Worm (Caenorhabditis elegans) whole organism, L2 larva: ENCODE results near the gene chil-16.

Experiments
- C34F6.9 ChIP-seq: fragments of 150-350 bp; optimal IDR thresholded peaks from 2 replicates; lab custom pipeline; 2014; ENCODE audit warnings: missing biosample characterization, missing genetic modification characterization
- F13H6.1 ChIP-seq: sonication (generic microtip); optimal IDR thresholded peaks from 2 replicates; lab custom pipeline; 2016; ENCODE audit warnings: missing genetic modification characterization, missing compliant biosample characterization
- R02D3.7 ChIP-seq: fragments of 150-350 bp; optimal IDR thresholded peaks from 2 replicates; lab custom pipeline; 2014; ENCODE audit warnings: missing biosample characterization, missing genetic modification characterization
- ZK546.5 ChIP-seq: sonication (generic microtip); optimal IDR thresholded peaks from 2 replicates; lab custom pipeline; 2017; ENCODE audit warnings: missing biosample characterization, missing genetic modification characterization
- blmp-1 ChIP-seq: sonication (generic microtip); optimal IDR thresholded peaks from 2 replicates; lab custom pipeline; 2017; ENCODE audit warnings: missing genetic modification characterization, mild to moderate bottlenecking, missing compliant biosample characterization, antibody characterized with exemption, moderate library complexity; ENCODE audit not compliant: insufficient read depth
- ceh-16 ChIP-seq: fragments of 150-350 bp; optimal IDR thresholded peaks from 2 replicates; lab custom pipeline; 2014; ENCODE audit warnings: missing biosample characterization, missing genetic modification characterization
- dmd-4 ChIP-seq: sonication (generic microtip); optimal IDR thresholded peaks from 2 replicates; lab custom pipeline; 2017; ENCODE audit warnings: missing biosample characterization, missing genetic modification characterization
- egl-27 ChIP-seq: sonication (generic microtip); optimal IDR thresholded peaks from 3 replicates; lab custom pipeline; 2017; ENCODE audit warnings: missing biosample characterization, missing genetic modification reagents, missing genetic modification characterization
- elt-1 ChIP-seq: fragments of 150-350 bp; optimal IDR thresholded peaks from 2 replicates; lab custom pipeline; 2014; ENCODE audit warnings: missing biosample characterization, missing genetic modification characterization
- elt-3 ChIP-seq: sonication (generic microtip); optimal IDR thresholded peaks from 2 replicates; lab custom pipeline; 2017; ENCODE audit warnings: missing biosample characterization, missing genetic modification characterization
- fos-1 ChIP-seq: fragments of 150-350 bp; optimal IDR thresholded peaks from 2 replicates; lab custom pipeline; 2014; ENCODE audit warnings: missing biosample characterization, missing genetic modification characterization
- gmeb-1 ChIP-seq: fragments of 150-350 bp; optimal IDR thresholded peaks from 2 replicates; lab custom pipeline; 2014; ENCODE audit warnings: missing biosample characterization, missing genetic modification characterization
- lin-13 ChIP-seq: fragments of 150-350 bp; optimal IDR thresholded peaks from 2 replicates; lab custom pipeline; 2014; ENCODE audit warnings: missing biosample characterization, missing genetic modification reagents, missing genetic modification characterization
- lin-39 ChIP-seq: fragments of 150-350 bp; optimal IDR thresholded peaks from 2 replicates; lab custom pipeline; 2014; ENCODE audit warnings: missing biosample characterization, missing genetic modification reagents, missing genetic modification characterization
- mab-5 ChIP-seq: fragments of 150-350 bp; optimal IDR thresholded peaks from 2 replicates; lab custom pipeline; 2014; ENCODE audit warnings: missing biosample characterization, missing genetic modification characterization
- nhr-10 ChIP-seq: sonication (generic microtip); optimal IDR thresholded peaks from 2 replicates; lab custom pipeline; 2017; ENCODE audit warnings: missing biosample characterization, missing genetic modification characterization
- nhr-12 ChIP-seq: fragments of 150-350 bp; optimal IDR thresholded peaks from 2 replicates; lab custom pipeline; 2014; ENCODE audit warnings: missing biosample characterization, missing genetic modification characterization
- nhr-21 ChIP-seq: fragments of 150-350 bp; optimal IDR thresholded peaks from 2 replicates; lab custom pipeline; 2014; ENCODE audit warnings: missing biosample characterization, missing genetic modification characterization
- nhr-237 ChIP-seq: fragments of 150-350 bp; optimal IDR thresholded peaks from 2 replicates; lab custom pipeline; 2014; ENCODE audit warnings: missing biosample characterization, missing genetic modification characterization
- nhr-25 ChIP-seq: fragments of 150-350 bp; sonication (generic microtip); optimal IDR thresholded peaks from 3 replicates; lab custom pipeline; 2014; ENCODE audit warnings: missing biosample characterization, missing genetic modification characterization
- nhr-6 ChIP-seq: fragments of 150-350 bp; optimal IDR thresholded peaks from 2 replicates; lab custom pipeline; 2014; ENCODE audit warnings: missing biosample characterization, missing genetic modification characterization
- nhr-77 ChIP-seq: fragments of 150-350 bp; optimal IDR thresholded peaks from 2 replicates; lab custom pipeline; 2014; ENCODE audit warnings: missing biosample characterization, missing genetic modification characterization
- peb-1 ChIP-seq: fragments of 150-350 bp; optimal IDR thresholded peaks from 2 replicates; lab custom pipeline; 2014; ENCODE audit warnings: missing biosample characterization, missing genetic modification characterization
- sem-4 ChIP-seq: fragments of 150-350 bp; optimal IDR thresholded peaks from 2 replicates; lab custom pipeline; 2014; ENCODE audit warnings: missing biosample characterization, missing genetic modification reagents, missing genetic modification characterization
- skn-1 ChIP-seq: sonication (generic microtip); optimal IDR thresholded peaks from 2 replicates; lab custom pipeline; 2017; ENCODE audit warnings: missing biosample characterization, missing genetic modification characterization
- sma-3 ChIP-seq: sonication (generic microtip); optimal IDR thresholded peaks from 2 replicates; lab custom pipeline; 2016; ENCODE audit warnings: missing genetic modification reagents, missing genetic modification characterization, missing compliant biosample characterization
- sma-9 ChIP-seq, 2 experiments: fragments of 150-350 bp in 1 of 2; sonication (generic microtip) in 1 of 2; optimal IDR thresholded peaks; 2 replicates each; lab custom pipeline; 2014 to 2016; ENCODE audit warnings: missing genetic modification characterization in 2 of 2, mild to moderate bottlenecking in 1 of 2, missing biosample characterization in 1 of 2, missing compliant biosample characterization in 1 of 2, missing genetic modification reagents in 1 of 2, moderate library complexity in 1 of 2
- snpc-4 ChIP-seq: fragments of 150-350 bp; optimal IDR thresholded peaks from 2 replicates; lab custom pipeline; 2014; ENCODE audit warnings: missing biosample characterization, missing genetic modification characterization
- unc-55 ChIP-seq: fragments of 150-350 bp; sonication (generic microtip); optimal IDR thresholded peaks from 3 replicates; lab custom pipeline; 2014; ENCODE audit warnings: missing biosample characterization, missing genetic modification reagents, missing genetic modification characterization
- unc-62 ChIP-seq: fragments of 150-350 bp; optimal IDR thresholded peaks from 2 replicates; lab custom pipeline; 2014; ENCODE audit warnings: missing biosample characterization, missing genetic modification reagents, missing genetic modification characterization
- ztf-1 ChIP-seq: fragments of 200-800 bp; sonication (Bioruptor generic); conservative IDR thresholded peaks from 2 replicates; pipeline ENCODE4 v1.3.6; 2022; ENCODE audit warnings: missing genetic modification characterization, missing compliant biosample characterization
- ztf-11 ChIP-seq: sonication (generic microtip); optimal IDR thresholded peaks from 2 replicates; lab custom pipeline; 2017; ENCODE audit warnings: missing biosample characterization, missing genetic modification characterization
- ztf-4 ChIP-seq: fragments of 150-350 bp; optimal IDR thresholded peaks from 2 replicates; lab custom pipeline; 2014; ENCODE audit warnings: missing biosample characterization, missing genetic modification characterization

Gene chil-16

ce11 chrII:9438853-9439252 is 2.9 kb downstream of the chil-16 start:
- TF ChIP-seq dmd-4 (tag; lab: Kevin White, UChicago) (no peak), nhr-237 (tag; lab: Kevin White, UChicago) (no peak), fos-1 (tag; lab: Kevin White, UChicago) (no peak), sma-9 (GFP tag; optimal IDR thresholded peaks at IDR 0.05; lab: Kevin White, UChicago) (no peak), sma-9 (tag; optimal IDR thresholded peaks at IDR 0.05; lab: Kevin White, UChicago) (no peak), elt-1 (no peak), ztf-4 (tag; lab: Kevin White, UChicago) (no peak), nhr-10 (tag; lab: Kevin White, UChicago) (no peak), sma-3 (GFP tag; lab: Kevin White, UChicago) (no peak), skn-1 (tag; lab: Kevin White, UChicago) (no peak), nhr-6 (no peak), ZK546.5 (tag; lab: Kevin White, UChicago) (no peak), nhr-25 (tag; lab: Kevin White, UChicago) (no peak), snpc-4 (tag; lab: Kevin White, UChicago) (no peak), ztf-1 (GFP tag; lab: Robert Waterston, UW) (no peak), nhr-21 (tag; lab: Kevin White, UChicago) (no peak), blmp-1 (tag; lab: Kevin White, UChicago) (no peak)

DNA sequence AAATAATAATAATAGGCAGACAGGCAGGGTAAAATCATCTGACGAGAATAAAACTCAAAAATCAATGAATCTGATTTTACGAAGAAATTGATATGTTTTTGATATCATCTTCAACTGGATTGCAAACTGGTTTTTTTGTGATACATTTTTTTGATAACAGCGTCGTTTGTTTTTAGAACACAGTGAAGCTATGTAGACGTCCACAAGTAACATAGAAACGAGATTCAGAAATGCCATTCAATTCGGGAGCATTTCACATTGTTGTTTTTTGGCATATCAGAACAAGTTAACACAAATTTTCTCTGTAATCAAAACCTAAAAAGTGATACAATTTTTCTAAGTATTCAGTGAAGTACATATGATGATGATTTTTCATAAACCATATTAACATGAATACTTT is 3.5 kb downstream of the chil-16 start, which contains the start of gene chil-13:
TSS of gene chil-13 (minus strand) at position 101 of the 400 bp plus-strand sequence.
- no peak for TF ChIP-seq sma-3 (GFP tag; lab: Kevin White, UChicago)
- no peak for TF ChIP-seq ztf-11
- TF ChIP-seq mab-5 (tag; lab: Kevin White, UChicago) = no peak
- TF ChIP-seq fos-1 (tag; lab: Kevin White, UChicago) = no peak
- TF ChIP-seq R02D3.7 = no peak
- TF ChIP-seq peb-1 (tag; lab: Kevin White, UChicago) = no peak
- no peak for TF ChIP-seq dmd-4 (tag; lab: Kevin White, UChicago)
- no peak for TF ChIP-seq elt-3 (tag; lab: Kevin White, UChicago)
- TF ChIP-seq blmp-1 (tag; lab: Kevin White, UChicago) = no peak
- no peak for TF ChIP-seq nhr-25 (tag; lab: Kevin White, UChicago)
- TF ChIP-seq nhr-237 (tag; lab: Kevin White, UChicago) = no peak

DNA sequence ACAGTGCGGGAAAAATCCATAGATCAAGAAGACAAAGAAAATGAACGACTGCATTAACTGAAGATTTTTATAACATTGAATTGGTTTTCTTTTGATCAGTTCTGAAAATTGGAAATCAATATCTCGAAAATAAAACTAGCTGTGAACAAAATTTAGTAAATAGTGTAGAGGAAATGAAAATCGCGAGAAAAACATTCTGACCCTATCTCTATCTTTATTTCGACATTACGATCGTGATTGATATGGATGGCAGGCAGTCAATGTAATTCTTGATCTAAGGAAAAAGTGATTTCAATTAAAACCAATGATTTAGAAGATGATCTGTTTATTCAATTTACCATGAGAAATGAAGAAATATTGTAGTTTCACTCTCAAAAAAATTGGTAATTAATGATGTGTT is 5.7 kb downstream of the chil-16 start, which contains the start of gene kin-16:
TSS of gene kin-16 (minus strand) at position 101 of the 400 bp plus-strand sequence.
- TF ChIP-seq sem-4 = no peak
- TF ChIP-seq nhr-10 (tag; lab: Kevin White, UChicago) = no peak
- TF ChIP-seq unc-55 = no peak
- TF ChIP-seq nhr-12 (tag; lab: Kevin White, UChicago) = no peak
- TF ChIP-seq, all 48 proteins: peak for 0

- peak; percentile 26 for TF ChIP-seq nhr-25 (tag; lab: Kevin White, UChicago)
- TF ChIP-seq unc-55 = no peak
Observed at ce11 chrII:9433609-9434008, 8.1 kb downstream of the chil-16 start, which contains the start of gene kin-15. Gene kin-15, minus strand, starts transcription at chrII:9433709.

- TF ChIP-seq R02D3.7 = no peak
- TF ChIP-seq sma-3 (GFP tag; lab: Kevin White, UChicago) = no peak
Observed at ce11 chrII:9431119-9431518, 10.6 kb downstream of the chil-16 start.

DNA sequence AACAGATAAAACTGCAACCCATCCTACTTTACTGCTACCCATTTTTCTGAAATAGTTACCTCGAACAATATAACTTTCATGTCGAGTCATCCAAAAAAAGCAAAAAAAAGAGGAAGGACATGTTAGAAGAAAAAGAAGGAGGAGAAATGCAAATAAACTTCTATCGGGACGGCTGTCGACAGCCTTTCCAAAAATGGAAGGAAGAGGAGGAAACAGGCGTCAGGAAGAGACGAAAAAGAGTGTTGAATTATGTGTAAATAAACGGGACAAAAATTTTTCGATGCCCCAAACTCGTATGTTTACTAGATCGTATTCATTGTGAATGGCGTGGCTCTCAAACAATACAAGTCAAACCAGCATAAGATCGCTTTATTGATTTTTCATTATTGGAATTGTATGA is 14.1 kb downstream of the chil-16 start, which contains the start of gene M176.5:
TSS of gene M176.5 (minus strand) at position 101 of the 400 bp plus-strand sequence.
- TF ChIP-seq lin-13 (GFP tag; lab: Kevin White, UChicago) = no peak
- TF ChIP-seq F13H6.1 (tag; lab: Kevin White, UChicago) = peak; percentile 15
- no peak for TF ChIP-seq gmeb-1 (tag; lab: Kevin White, UChicago)
- TF ChIP-seq, all 48 proteins: peak for 1

DNA sequence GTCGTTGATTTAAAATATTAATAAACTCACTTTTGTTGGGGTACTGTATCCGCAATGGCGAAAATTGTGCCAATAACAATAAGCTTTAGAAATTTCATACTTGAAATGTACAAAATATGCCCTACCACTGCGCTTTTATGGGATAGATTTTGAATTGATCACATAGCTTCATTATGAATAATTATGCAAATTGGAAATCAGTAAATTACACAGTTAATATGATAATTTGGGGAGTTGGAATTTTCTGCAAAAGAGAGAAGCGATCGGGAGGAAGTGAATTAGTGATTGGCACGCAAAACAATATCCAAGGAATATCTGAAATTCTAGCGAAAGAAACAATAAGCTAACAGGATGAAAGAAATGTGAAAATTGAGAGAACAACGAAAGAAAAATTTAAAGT is 15.7 kb downstream of the chil-16 start, which contains the start of gene M176.10:
TSS of gene M176.10 (minus strand) at position 101 of the 400 bp plus-strand sequence.
- TF ChIP-seq nhr-77 (tag; lab: Kevin White, UChicago) = no peak
- no peak for TF ChIP-seq gmeb-1 (tag; lab: Kevin White, UChicago)
- TF ChIP-seq egl-27 = no peak
- TF ChIP-seq elt-1 = no peak
- no peak for TF ChIP-seq mab-5 (tag; lab: Kevin White, UChicago)
- TF ChIP-seq lin-39 (tag; lab: Kevin White, UChicago) = no peak
- TF ChIP-seq sma-9 (GFP tag; optimal IDR thresholded peaks at IDR 0.05; lab: Kevin White, UChicago) = no peak
- TF ChIP-seq sma-9 (tag; optimal IDR thresholded peaks at IDR 0.05; lab: Kevin White, UChicago) = no peak
- no peak for TF ChIP-seq R02D3.7
- TF ChIP-seq sem-4 = no peak
- TF ChIP-seq nhr-25 (tag; lab: Kevin White, UChicago) = no peak
- TF ChIP-seq sma-3 (GFP tag; lab: Kevin White, UChicago) = no peak
- TF ChIP-seq unc-62 (GFP tag; lab: Kevin White, UChicago) = no peak
- TF ChIP-seq ceh-16 = no peak
- no peak for TF ChIP-seq F13H6.1 (tag; lab: Kevin White, UChicago)
- no peak for TF ChIP-seq ZK546.5 (tag; lab: Kevin White, UChicago)
- TF ChIP-seq C34F6.9 (tag; lab: Kevin White, UChicago) = no peak
